Fruit fly (Drosophila melanogaster): ENCODE measurements around the gene C3G.

The C3G gene

dm6 chrX:6794190-6794589 lies 9.2 kb downstream of the C3G start (continued):
- TF ChIP-seq CG17802 (tag; optimal IDR thresholded peaks at IDR 0.05) (peak; percentile 41), CHES-1-like (GFP tag; optimal IDR thresholded peaks at IDR 0.05) (peak; percentile 78), gfzf (GFP tag; optimal IDR thresholded peaks at IDR 0.05) (no peak), kni (GFP tag; optimal IDR thresholded peaks at IDR 0.05) (no peak), Rx (GFP tag; IDR thresholded peaks at IDR 0.05) (peak; percentile 87), CG13775 (GFP tag; optimal IDR thresholded peaks at IDR 0.05) (peak; percentile 65), Side (GFP tag; optimal IDR thresholded peaks at IDR 0.05) (peak; percentile 65), pzg (GFP tag; optimal IDR thresholded peaks at IDR 0.05) (peak; percentile 3), CG13624 (GFP tag; optimal IDR thresholded peaks at IDR 0.05) (peak; percentile 81), cas (GFP tag; IDR thresholded peaks at IDR 0.05) (peak; percentile 28; the same call in 1 of the 2 replicates), Ada2b (GFP tag; IDR thresholded peaks at IDR 0.05) (peak; percentile 88), hth (optimal IDR thresholded peaks at IDR 0.05) (no peak), CG6765 (GFP tag; optimal IDR thresholded peaks at IDR 0.05) (peak; percentile 47), Hsf (GFP tag; optimal IDR thresholded peaks at IDR 0.05) (peak; percentile 83), MBD-R2 (GFP tag; IDR thresholded peaks at IDR 0.05) (peak; percentile 48; the same call in 1 of the 2 replicates), HLH3B (GFP tag; IDR thresholded peaks at IDR 0.05) (peak; percentile 84), BEAF-32 (GFP tag; optimal IDR thresholded peaks at IDR 0.05) (no peak), CG6683 (GFP tag; optimal IDR thresholded peaks at IDR 0.05) (peak; percentile 32), tin (GFP tag; optimal IDR thresholded peaks at IDR 0.05) (peak; percentile 69), schlank (tag; optimal IDR thresholded peaks at IDR 0.05) (peak; percentile 78), Awh (GFP tag; IDR thresholded peaks at IDR 0.05) (peak; percentile 82), D19A (tag; optimal IDR thresholded peaks at IDR 0.05) (peak; percentile 60), CG17612 (GFP tag; IDR thresholded peaks at IDR 0.05) (peak; percentile 72; the same call in 1 of the 2 replicates), Fer2 (tag; optimal IDR thresholded peaks at IDR 0.05) (peak; percentile 39), Drgx (GFP tag; IDR thresholded peaks at IDR 0.05) (peak; percentile 89), Opbp (GFP tag; IDR thresholded peaks at IDR 0.05; ENCODE audit: partially characterized antibody) (no peak), CG8290 (GFP tag; optimal IDR thresholded peaks at IDR 0.05) (peak; percentile 9), CG8290 (tag; optimal IDR thresholded peaks at IDR 0.05) (peak in 1 of 2 experiments; percentile 98), so (GFP tag; IDR thresholded peaks at IDR 0.05) (peak; percentile 90), scrt (GFP tag; optimal IDR thresholded peaks at IDR 0.05) (peak; percentile 60), Chrac-16 (GFP tag; optimal IDR thresholded peaks at IDR 0.05) (peak; percentile 72), CG14710 (tag; optimal IDR thresholded peaks at IDR 0.05) (peak; percentile 41), vfl (GFP tag; optimal IDR thresholded peaks at IDR 0.05) (peak; percentile 75), grau (tag; optimal IDR thresholded peaks at IDR 0.05) (peak; percentile 81), CG9437 (GFP tag; optimal IDR thresholded peaks at IDR 0.05) (peak; percentile 64), CG1529 (GFP tag; optimal IDR thresholded peaks at IDR 0.05) (peak; percentile 63), bbx (GFP tag; IDR thresholded peaks at IDR 0.05; ENCODE audit: partially characterized antibody) (no peak), Hmx (GFP tag; optimal IDR thresholded peaks at IDR 0.05) (no peak), slou (GFP tag; optimal IDR thresholded peaks at IDR 0.05) (peak; percentile 45), CG12769 (tag; optimal IDR thresholded peaks at IDR 0.05) (peak; percentile 93), crp (GFP tag; optimal IDR thresholded peaks at IDR 0.05) (peak in 1 of 2 experiments; percentile 36), Dbx (GFP tag; IDR thresholded peaks at IDR 0.05) (peak; percentile 86), esg (GFP tag; conservative IDR thresholded peaks at IDR 0.05) (peak; percentile 80), CG6689 (GFP tag; IDR thresholded peaks at IDR 0.05) (peak; percentile 80), CG17385 (GFP tag; optimal IDR thresholded peaks at IDR 0.05) (peak; percentile 80), Gug (GFP tag; IDR thresholded peaks at IDR 0.05) (peak; percentile 83), CG15601 (tag; optimal IDR thresholded peaks at IDR 0.05) (peak; percentile 37), CG18619 (GFP tag; optimal IDR thresholded peaks at IDR 0.05) (peak; percentile 81), CG4404 (GFP tag; IDR thresholded peaks at IDR 0.05) (peak; percentile 54; the same call in 1 of the 2 replicates), ken (GFP tag; IDR thresholded peaks at IDR 0.05) (peak; percentile 87), Hr3 (GFP tag; optimal IDR thresholded peaks at IDR 0.05) (peak; percentile 65)

Measured in whole organism, embryonic.